Fruit fly (Drosophila melanogaster): ENCODE measurements around the gene neur.

neur gene

dm6 chr3R:9010695-9011094 is 28.6 kb downstream of the neur start:
- no peak for TF ChIP-seq CG17801 (GFP tag; optimal IDR thresholded peaks at IDR 0.05; ENCODE audit: partially characterized antibody)

dm6 chr3R:9008202-9008601 is 31.1 kb downstream of the neur start, which contains the start of gene CG11983:
Gene CG11983, plus strand, starts transcription at chr3R:9008321.
- peak; percentile 2 for TF ChIP-seq CG17801 (GFP tag; optimal IDR thresholded peaks at IDR 0.05; ENCODE audit: partially characterized antibody)

- no peak for TF ChIP-seq CG17801 (GFP tag; optimal IDR thresholded peaks at IDR 0.05; ENCODE audit: partially characterized antibody)
Observed at dm6 chr3R:9007258-9007657, 32.0 kb downstream of the neur start.

- TF ChIP-seq CG17801 (GFP tag; optimal IDR thresholded peaks at IDR 0.05; ENCODE audit: partially characterized antibody), result no peak
Observed at dm6 chr3R:9006129-9006528, 33.1 kb downstream of the neur start, which contains the start of the genes Prosbeta3 and Iru. Gene Prosbeta3, minus strand, starts transcription at chr3R:9006226. Gene Iru, plus strand, starts transcription at chr3R:9006456.

- TF ChIP-seq CG17801 (GFP tag; optimal IDR thresholded peaks at IDR 0.05; ENCODE audit: partially characterized antibody), result no peak
Observed at dm6 chr3R:9003600-9004223, 35.6 kb downstream of the neur start, which contains the start of the genes CG31100 and CG11980. Gene CG31100, minus strand, starts transcription at chr3R:9003650. Gene CG11980, plus strand, starts transcription at chr3R:9004017.

dm6 chr3R:9002542-9002941 is 36.7 kb downstream of the neur start:
- TF ChIP-seq CG17801 (GFP tag; optimal IDR thresholded peaks at IDR 0.05; ENCODE audit: partially characterized antibody), result no peak

- TF ChIP-seq CG17801 (GFP tag; optimal IDR thresholded peaks at IDR 0.05; ENCODE audit: partially characterized antibody), result no peak
Observed at dm6 chr3R:9001720-9002240, 37.5 kb downstream of the neur start.

- no peak for TF ChIP-seq CG17801 (GFP tag; optimal IDR thresholded peaks at IDR 0.05; ENCODE audit: partially characterized antibody)
Observed at dm6 chr3R:8998243-8998642, 41.0 kb downstream of the neur start.

dm6 chr3R:8997397-8997796 is 41.9 kb downstream of the neur start, which contains the start of gene CG11977:
Gene CG11977, plus strand, starts transcription at chr3R:8997697.
- no peak for TF ChIP-seq CG17801 (GFP tag; optimal IDR thresholded peaks at IDR 0.05; ENCODE audit: partially characterized antibody)

dm6 chr3R:8992928-8993579 is 46.2 kb downstream of the neur start, which contains the start of gene CG11975:
Gene CG11975, plus strand, starts transcription at chr3R:8993253.
- TF ChIP-seq CG17801 (GFP tag; optimal IDR thresholded peaks at IDR 0.05; ENCODE audit: partially characterized antibody), result peak; percentile 75

dm6 chr3R:8984602-8985074 is 54.6 kb downstream of the neur start, which contains the start of gene CG11970:
Gene CG11970, plus strand, starts transcription at chr3R:8984718.
- peak; percentile 47 for TF ChIP-seq CG17801 (GFP tag; optimal IDR thresholded peaks at IDR 0.05; ENCODE audit: partially characterized antibody)

- no peak for TF ChIP-seq CG17801 (GFP tag; optimal IDR thresholded peaks at IDR 0.05; ENCODE audit: partially characterized antibody)
Observed at dm6 chr3R:8984141-8984540, 55.1 kb downstream of the neur start, which contains the start of gene RagA-B. Gene RagA-B, minus strand, starts transcription at chr3R:8984315.

dm6 chr3R:8981209-8981996 is 57.9 kb downstream of the neur start:
- no peak for TF ChIP-seq CG17801 (GFP tag; optimal IDR thresholded peaks at IDR 0.05; ENCODE audit: partially characterized antibody)

dm6 chr3R:8980776-8981165 is 58.5 kb downstream of the neur start, which contains the start of gene CAHbeta:
Gene CAHbeta, plus strand, starts transcription at chr3R:8980860.
- TF ChIP-seq CG17801 (GFP tag; optimal IDR thresholded peaks at IDR 0.05; ENCODE audit: partially characterized antibody), result peak; percentile 72
